ENCODE assay signal across 3 worm cellular contexts in genomic region chrIII:7375434-7375833, ce11.
TF ChIP-seq lines count a peak whose summit lies in the region.

No protein-coding gene starts in this region.

TF ChIP-seq in whole organism, L1 larva, 84 proteins besides CTCF, POLR2A, EP300 and RAD21 (continued from another document):
- TF ChIP-seq nhr-12 (tag; optimal IDR thresholded peaks at IDR 0.05; lab: Kevin White, UChicago): no peak
- no peak for TF ChIP-seq C04F5.9 (tag; optimal IDR thresholded peaks at IDR 0.05; lab: Kevin White, UChicago)
- TF ChIP-seq nhr-19 (GFP tag; conservative IDR thresholded peaks at IDR 0.05; lab: Robert Waterston, UW): peak; percentile 27; the same call in 1 of the 2 replicates
- no peak for TF ChIP-seq nhr-85 (tag; lab: Kevin White, UChicago)
- no peak for TF ChIP-seq fkh-4 (tag; optimal IDR thresholded peaks at IDR 0.05; lab: Kevin White, UChicago; ENCODE audit: borderline replicate concordance)
- TF ChIP-seq Y116A8C.19 (tag; optimal IDR thresholded peaks at IDR 0.05; lab: Kevin White, UChicago; ENCODE audit: borderline replicate concordance): no peak
- TF ChIP-seq irx-1 (tag; optimal IDR thresholded peaks at IDR 0.05; lab: Kevin White, UChicago): no peak
- TF ChIP-seq vab-15 (tag; optimal IDR thresholded peaks at IDR 0.05; lab: Kevin White, UChicago): peak; percentile 73
- TF ChIP-seq nhr-71 (tag; optimal IDR thresholded peaks at IDR 0.05; lab: Kevin White, UChicago): peak; percentile 52
- 0 out of 2 replicates have a peak, but pooled peaks have one; percentile 9 for TF ChIP-seq grh-1 (GFP tag; IDR thresholded peaks at IDR 0.05; lab: Robert Waterston, UW)
- peak in 1 of 2 experiments; percentile 37 for TF ChIP-seq mdl-1 (tag; optimal IDR thresholded peaks at IDR 0.05; lab: Kevin White, UChicago)
- TF ChIP-seq lin-15B (tag; optimal IDR thresholded peaks at IDR 0.05; lab: Kevin White, UChicago): no peak
- no peak for TF ChIP-seq sptf-1 (tag; optimal IDR thresholded peaks at IDR 0.05; lab: Kevin White, UChicago)
- TF ChIP-seq unc-130 (tag; optimal IDR thresholded peaks at IDR 0.05; lab: Kevin White, UChicago): no peak
- peak; percentile 85 for TF ChIP-seq blmp-1 (tag; optimal IDR thresholded peaks at IDR 0.05; lab: Kevin White, UChicago)
- TF ChIP-seq pax-3 (tag; optimal IDR thresholded peaks at IDR 0.05; lab: Kevin White, UChicago): peak; percentile 15
- TF ChIP-seq snu-23 (GFP tag; optimal IDR thresholded peaks at IDR 0.05; lab: Kevin White, UChicago): peak; percentile 48
- TF ChIP-seq elt-2 (tag; optimal IDR thresholded peaks at IDR 0.05; lab: Kevin White, UChicago): peak; percentile 63
- no peak for TF ChIP-seq sup-37 (GFP tag; optimal IDR thresholded peaks at IDR 0.05; lab: Kevin White, UChicago)
- TF ChIP-seq lin-14 (GFP tag; optimal IDR thresholded peaks at IDR 0.05; lab: Kevin White, UChicago): peak; percentile 53
- TF ChIP-seq rnt-1 (tag; optimal IDR thresholded peaks at IDR 0.05; lab: Kevin White, UChicago): no peak
- TF ChIP-seq ceh-8 (GFP tag; optimal IDR thresholded peaks at IDR 0.05; lab: Kevin White, UChicago): no peak
- TF ChIP-seq nhr-76 (tag; optimal IDR thresholded peaks at IDR 0.05; lab: Kevin White, UChicago): no peak
- TF ChIP-seq lin-39 (tag; optimal IDR thresholded peaks at IDR 0.05; lab: Kevin White, UChicago): no peak
- peak; percentile 60 for TF ChIP-seq pqm-1 (tag; optimal IDR thresholded peaks at IDR 0.05; lab: Kevin White, UChicago)
- peak; percentile 1 for TF ChIP-seq tbx-2 (tag; optimal IDR thresholded peaks at IDR 0.05; lab: Kevin White, UChicago)
- no peak for TF ChIP-seq ets-5 (GFP tag; IDR thresholded peaks at IDR 0.05; lab: Robert Waterston, UW)
- no peak for TF ChIP-seq unc-98 (GFP tag; IDR thresholded peaks at IDR 0.05; lab: Robert Waterston, UW)
- no peak for TF ChIP-seq skn-1 (tag; optimal IDR thresholded peaks at IDR 0.05; lab: Kevin White, UChicago)
- no peak for TF ChIP-seq aly-2 (tag; optimal IDR thresholded peaks at IDR 0.05; lab: Kevin White, UChicago)
- no peak for TF ChIP-seq dsc-1 (tag; optimal IDR thresholded peaks at IDR 0.05; lab: Kevin White, UChicago)
- TF ChIP-seq nhr-47 (tag; optimal IDR thresholded peaks at IDR 0.05; lab: Kevin White, UChicago): no peak
- no peak for TF ChIP-seq egl-27 (tag; optimal IDR thresholded peaks at IDR 0.05; lab: Kevin White, UChicago)
- TF ChIP-seq elt-3 (tag; optimal IDR thresholded peaks at IDR 0.05; lab: Kevin White, UChicago): peak in 4 of 6 experiments; percentile 67 to 94 (median 78)
- TF ChIP-seq ama-1 (optimal IDR thresholded peaks at IDR 0.05; lab: Kevin White, UChicago): peak; percentile 61
- no peak for TF ChIP-seq unc-86 (tag; optimal IDR thresholded peaks at IDR 0.05; lab: Kevin White, UChicago)

TF ChIP-seq in whole organism, L2 larva, 48 proteins besides CTCF, POLR2A, EP300 and RAD21 (continued from another document):
- no peak for TF ChIP-seq alr-1 (tag; optimal IDR thresholded peaks at IDR 0.05; lab: Kevin White, UChicago)
- TF ChIP-seq C34F6.9 (tag; optimal IDR thresholded peaks at IDR 0.05; lab: Kevin White, UChicago): no peak
- TF ChIP-seq ztf-1 (GFP tag; conservative IDR thresholded peaks at IDR 0.05; lab: Robert Waterston, UW): no peak
- TF ChIP-seq nhr-25 (tag; optimal IDR thresholded peaks at IDR 0.05; lab: Kevin White, UChicago): no peak
- no peak for TF ChIP-seq R02D3.7 (tag; optimal IDR thresholded peaks at IDR 0.05; lab: Kevin White, UChicago)
- no peak for TF ChIP-seq snpc-4 (tag; optimal IDR thresholded peaks at IDR 0.05; lab: Kevin White, UChicago)
- TF ChIP-seq unc-62 (GFP tag; optimal IDR thresholded peaks at IDR 0.05; lab: Kevin White, UChicago): no peak
- TF ChIP-seq lin-39 (tag; optimal IDR thresholded peaks at IDR 0.05; lab: Kevin White, UChicago): no peak
- TF ChIP-seq ztf-4 (tag; optimal IDR thresholded peaks at IDR 0.05; lab: Kevin White, UChicago): no peak
- peak; percentile 24 for TF ChIP-seq crh-2 (tag; optimal IDR thresholded peaks at IDR 0.05; lab: Kevin White, UChicago)
- TF ChIP-seq mab-5 (tag; optimal IDR thresholded peaks at IDR 0.05; lab: Kevin White, UChicago): no peak
- TF ChIP-seq ZK546.5 (tag; optimal IDR thresholded peaks at IDR 0.05; lab: Kevin White, UChicago): no peak
- TF ChIP-seq blmp-1 (tag; optimal IDR thresholded peaks at IDR 0.05; lab: Kevin White, UChicago; ENCODE audit: insufficient read depth): no peak
- no peak for TF ChIP-seq egl-27 (tag; optimal IDR thresholded peaks at IDR 0.05; lab: Kevin White, UChicago)
- TF ChIP-seq F13H6.1 (tag; optimal IDR thresholded peaks at IDR 0.05; lab: Kevin White, UChicago): no peak
- TF ChIP-seq nhr-23 (tag; optimal IDR thresholded peaks at IDR 0.05; lab: Kevin White, UChicago): no peak
- no peak for TF ChIP-seq nhr-11 (tag; optimal IDR thresholded peaks at IDR 0.05; lab: Kevin White, UChicago)
- no peak for TF ChIP-seq elt-1 (tag; optimal IDR thresholded peaks at IDR 0.05; lab: Kevin White, UChicago)
- TF ChIP-seq nhr-6 (tag; optimal IDR thresholded peaks at IDR 0.05; lab: Kevin White, UChicago): no peak
- TF ChIP-seq ceh-82 (tag; optimal IDR thresholded peaks at IDR 0.05; lab: Kevin White, UChicago): no peak
- no peak for TF ChIP-seq ceh-16 (tag; optimal IDR thresholded peaks at IDR 0.05; lab: Kevin White, UChicago)
- no peak for TF ChIP-seq skn-1 (tag; optimal IDR thresholded peaks at IDR 0.05; lab: Kevin White, UChicago)
- no peak for TF ChIP-seq lin-11 (tag; optimal IDR thresholded peaks at IDR 0.05; lab: Kevin White, UChicago)
- no peak for TF ChIP-seq lin-13 (GFP tag; optimal IDR thresholded peaks at IDR 0.05; lab: Kevin White, UChicago)
- peak; percentile 30 for TF ChIP-seq nhr-21 (tag; optimal IDR thresholded peaks at IDR 0.05; lab: Kevin White, UChicago)
- no peak for TF ChIP-seq dmd-4 (tag; optimal IDR thresholded peaks at IDR 0.05; lab: Kevin White, UChicago)
- no peak for TF ChIP-seq unc-55 (GFP tag; optimal IDR thresholded peaks at IDR 0.05; lab: Kevin White, UChicago)
- no peak for TF ChIP-seq elt-3 (tag; optimal IDR thresholded peaks at IDR 0.05; lab: Kevin White, UChicago)
- TF ChIP-seq sem-4 (tag; optimal IDR thresholded peaks at IDR 0.05; lab: Kevin White, UChicago): no peak
- no peak for TF ChIP-seq lsy-2 (tag; optimal IDR thresholded peaks at IDR 0.05; lab: Kevin White, UChicago)
- peak; percentile 52 for TF ChIP-seq sma-3 (GFP tag; optimal IDR thresholded peaks at IDR 0.05; lab: Kevin White, UChicago)
- no peak for TF ChIP-seq mbf-1 (tag; optimal IDR thresholded peaks at IDR 0.05; lab: Kevin White, UChicago)
- TF ChIP-seq gmeb-1 (tag; optimal IDR thresholded peaks at IDR 0.05; lab: Kevin White, UChicago): no peak
- no peak for TF ChIP-seq aly-2 (tag; optimal IDR thresholded peaks at IDR 0.05; lab: Kevin White, UChicago)
- TF ChIP-seq mdl-1 (tag; optimal IDR thresholded peaks at IDR 0.05; lab: Kevin White, UChicago): no peak

TF ChIP-seq in whole organism, L4 larva, 104 proteins besides CTCF, POLR2A, EP300 and RAD21 (continued from another document):
- TF ChIP-seq dve-1 (tag; optimal IDR thresholded peaks at IDR 0.05; lab: Kevin White, UChicago; ENCODE audit: insufficient read depth) (peak; percentile 35), mdl-1 (tag; optimal IDR thresholded peaks at IDR 0.05; lab: Kevin White, UChicago) (peak in 1 of 2 experiments; percentile 32), ztf-7 (tag; optimal IDR thresholded peaks at IDR 0.05; lab: Kevin White, UChicago) (peak; percentile 26), T26A8.4 (GFP tag; IDR thresholded peaks at IDR 0.05; lab: Robert Waterston, UW) (peak; percentile 21), nhr-41 (GFP tag; IDR thresholded peaks at IDR 0.05; lab: Robert Waterston, UW) (no peak), vab-7 (GFP tag; IDR thresholded peaks at IDR 0.05; lab: Robert Waterston, UW) (0 out of 2 replicates have a peak, but pooled peaks have one; percentile 20), mxl-3 (GFP tag; optimal IDR thresholded peaks at IDR 0.05; lab: Kevin White, UChicago) (peak; percentile 71), mes-2 (tag; optimal IDR thresholded peaks at IDR 0.05; lab: Kevin White, UChicago; ENCODE audit: poor library complexity, severe bottlenecking) (peak; percentile 27), nhr-48 (tag; optimal IDR thresholded peaks at IDR 0.05; lab: Kevin White, UChicago) (peak; percentile 21), F44E2.7 (GFP tag; IDR thresholded peaks at IDR 0.05; lab: Robert Waterston, UW) (no peak), unc-62 (GFP tag; optimal IDR thresholded peaks at IDR 0.05 in 1 of 2; lab: Kevin White, UChicago) (peak in 1 of 2 experiments; percentile 96), unc-62 (tag; optimal IDR thresholded peaks at IDR 0.05; lab: Kevin White, UChicago) (no peak), hlh-11 (tag; optimal IDR thresholded peaks at IDR 0.05; lab: Kevin White, UChicago) (peak; percentile 76), lin-1 (GFP tag; IDR thresholded peaks at IDR 0.05; lab: Robert Waterston, UW) (0 out of 2 replicates have a peak, but pooled peaks have one; percentile 38), nhr-28 (tag; optimal IDR thresholded peaks at IDR 0.05; lab: Kevin White, UChicago) (peak; percentile 83)
TF ChIP-seq in whole organism, L4 larva: peak in this region for 19.
